Worm (Caenorhabditis elegans) whole organism, young adult: ENCODE data around the gene frpr-8.
A peak's percentile ranks its signal among the peaks of the same experiment; 100 is the strongest.

Source experiments
- F10E7.11 ChIP-seq: sonication (generic microtip); optimal IDR thresholded peaks from 2 replicates; lab custom pipeline; 2017; ENCODE audit warnings: mild to moderate bottlenecking, missing genetic modification characterization, moderate library complexity, missing compliant biosample characterization
- F37B4.10 ChIP-seq: fragments of 200-800 bp; sonication (Bioruptor generic); IDR thresholded peaks from 2 replicates; pipeline ENCODE4 v1.3.6; 2022; ENCODE audit warnings: missing genetic modification characterization, missing compliant biosample characterization
- F39B2.1 ChIP-seq: fragments of 200-800 bp; sonication (Bioruptor generic); IDR thresholded peaks from 2 replicates; pipeline ENCODE4 v1.3.6; 2022; ENCODE audit warnings: missing genetic modification reagents, missing genetic modification characterization, missing compliant biosample characterization
- F49E8.2 ChIP-seq: sonication (generic microtip); optimal IDR thresholded peaks from 3 replicates; lab custom pipeline; 2017; ENCODE audit warnings: missing genetic modification characterization, mild to moderate bottlenecking, missing compliant biosample characterization, antibody characterized with exemption, moderate library complexity; ENCODE audit not compliant: insufficient read depth
- F52B5.7 ChIP-seq: sonication (generic microtip); optimal IDR thresholded peaks from 2 replicates; lab custom pipeline; 2016; ENCODE audit warnings: mild to moderate bottlenecking, missing genetic modification characterization, missing compliant biosample characterization
- F55B11.4 ChIP-seq: sonication (generic microtip); optimal IDR thresholded peaks from 2 replicates; lab custom pipeline; 2016; ENCODE audit warnings: missing compliant biosample characterization, missing genetic modification characterization, borderline replicate concordance; ENCODE audit not compliant: insufficient read depth
- T26A5.8 ChIP-seq: sonication (generic microtip); optimal IDR thresholded peaks from 2 replicates; lab custom pipeline; 2016; ENCODE audit warnings: missing genetic modification characterization, missing compliant biosample characterization
- Y67H2A.10 ChIP-seq: fragments of 200-800 bp; sonication (Bioruptor generic); conservative IDR thresholded peaks from 2 replicates; pipeline ENCODE4 v1.3.6; 2022; ENCODE audit warnings: missing genetic modification reagents, missing genetic modification characterization, missing compliant biosample characterization
- Y79H2A.3 ChIP-seq: fragments of 200-800 bp; sonication (Bioruptor generic); conservative IDR thresholded peaks from 2 replicates; pipeline ENCODE4 v1.3.6; 2022; ENCODE audit warnings: missing genetic modification reagents, missing genetic modification characterization, missing compliant biosample characterization
- ZK185.1 ChIP-seq: sonication (generic microtip); optimal IDR thresholded peaks from 2 replicates; lab custom pipeline; 2016; ENCODE audit warnings: mild to moderate bottlenecking, missing genetic modification characterization, missing compliant biosample characterization; ENCODE audit not compliant: poor library complexity, severe bottlenecking
- atf-7 ChIP-seq: sonication (generic microtip); optimal IDR thresholded peaks from 2 replicates; lab custom pipeline; 2017; ENCODE audit warnings: mild to moderate bottlenecking, missing genetic modification characterization, missing compliant biosample characterization
- cebp-1 ChIP-seq, 2 experiments: fragments of 200-800 bp in 1 of 2; sonication (Bioruptor generic) in 1 of 2; sonication (generic microtip) in 1 of 2; IDR thresholded peaks in 1 of 2; optimal IDR thresholded peaks in 1 of 2; 2 replicates each; pipeline versions ENCODE4 v1.3.6 to Lab custom; 2017 to 2022; ENCODE audit warnings: missing compliant biosample characterization in 2 of 2, missing genetic modification characterization in 2 of 2, mild to moderate bottlenecking in 1 of 2, missing genetic modification reagents in 1 of 2, moderate library complexity in 1 of 2
- cebp-2 ChIP-seq: fragments of 200-800 bp; sonication (Bioruptor generic); IDR thresholded peaks from 2 replicates; pipeline ENCODE4 v1.3.6; 2022; ENCODE audit warnings: missing genetic modification characterization, missing compliant biosample characterization
- ceh-100 ChIP-seq: fragments of 200-800 bp; sonication (Bioruptor generic); IDR thresholded peaks from 2 replicates; pipeline ENCODE4 v1.3.6; 2022; ENCODE audit warnings: missing genetic modification reagents, missing genetic modification characterization, missing compliant biosample characterization
- ceh-27 ChIP-seq: fragments of 200-800 bp; sonication (Bioruptor generic); optimal IDR thresholded peaks from 2 replicates; lab custom pipeline; 2018; ENCODE audit warnings: mild to moderate bottlenecking, missing genetic modification characterization, moderate library complexity, missing compliant biosample characterization
- ceh-40 ChIP-seq: fragments of 200-800 bp; sonication (Bioruptor generic); IDR thresholded peaks from 2 replicates; pipeline ENCODE4 v1.3.6; 2022; ENCODE audit warnings: missing genetic modification characterization, missing compliant biosample characterization
- fkh-3 ChIP-seq: sonication (generic microtip); optimal IDR thresholded peaks from 2 replicates; lab custom pipeline; 2016; ENCODE audit warnings: mild to moderate bottlenecking, missing genetic modification characterization, missing compliant biosample characterization
- lag-1 ChIP-seq: fragments of 200-800 bp; sonication (Bioruptor generic); IDR thresholded peaks from 2 replicates; pipeline ENCODE4 v1.3.6; 2022; ENCODE audit warnings: missing genetic modification reagents, missing genetic modification characterization, missing compliant biosample characterization
- let-526 ChIP-seq: fragments of 200-800 bp; sonication (Bioruptor generic); IDR thresholded peaks from 2 replicates; pipeline ENCODE4 v1.3.6; 2022; ENCODE audit warnings: missing genetic modification reagents, missing genetic modification characterization, missing compliant biosample characterization
- lin-35 ChIP-seq, 3 experiments: fragments of 150-350 bp in 2 of 3; sonication (generic microtip) in 1 of 3; optimal IDR thresholded peaks; 2 replicates each; lab custom pipeline; 2014 to 2018; ENCODE audit warnings: missing biosample characterization in 3 of 3, missing genetic modification characterization in 3 of 3, missing genetic modification reagents in 3 of 3
- lin-54 ChIP-seq: fragments of 200-800 bp; sonication (Bioruptor generic); optimal IDR thresholded peaks from 2 replicates; lab custom pipeline; 2018; ENCODE audit warnings: mild to moderate bottlenecking, missing genetic modification characterization, missing compliant biosample characterization
- lir-1 ChIP-seq: fragments of 200-800 bp; sonication (Bioruptor generic); conservative IDR thresholded peaks from 2 replicates; pipeline ENCODE4 v1.3.6; 2022; ENCODE audit warnings: missing genetic modification reagents, missing genetic modification characterization, missing compliant biosample characterization
- lsl-1 ChIP-seq: fragments of 200-800 bp; sonication (Bioruptor generic); optimal IDR thresholded peaks from 2 replicates; lab custom pipeline; 2018; ENCODE audit warnings: mild to moderate bottlenecking, missing genetic modification characterization, moderate library complexity, missing compliant biosample characterization
- madf-3 ChIP-seq: fragments of 200-800 bp; sonication (Bioruptor generic); IDR thresholded peaks from 2 replicates; pipeline ENCODE4 v1.3.6; 2022; ENCODE audit warnings: missing genetic modification reagents, missing genetic modification characterization, missing compliant biosample characterization
- madf-6 ChIP-seq: fragments of 200-800 bp; sonication (Bioruptor generic); IDR thresholded peaks from 2 replicates; pipeline ENCODE4 v1.3.6; 2022; ENCODE audit warnings: missing genetic modification reagents, missing genetic modification characterization, missing compliant biosample characterization
- mel-28 ChIP-seq: sonication (generic microtip); optimal IDR thresholded peaks from 2 replicates; lab custom pipeline; 2016; ENCODE audit warnings: borderline replicate concordance, mild to moderate bottlenecking, missing genetic modification characterization, missing compliant biosample characterization
- mes-4 ChIP-seq: sonication (generic microtip); optimal IDR thresholded peaks from 2 replicates; lab custom pipeline; 2016; ENCODE audit warnings: missing genotype, missing genetic modification characterization, missing compliant biosample characterization
- nfyb-1 ChIP-seq: fragments of 200-800 bp; sonication (Bioruptor generic); IDR thresholded peaks from 2 replicates; pipeline ENCODE4 v1.3.6; 2022; ENCODE audit warnings: missing genetic modification reagents, missing genetic modification characterization, missing compliant biosample characterization
- nhr-120 ChIP-seq: fragments of 200-800 bp; sonication (Bioruptor generic); IDR thresholded peaks from 2 replicates; pipeline ENCODE4 v1.3.6; 2022; ENCODE audit warnings: missing genetic modification characterization, missing compliant biosample characterization
- nhr-80 ChIP-seq: sonication (generic microtip); optimal IDR thresholded peaks from 2 replicates; lab custom pipeline; 2016; ENCODE audit warnings: missing genetic modification characterization, missing compliant biosample characterization
- pbrm-1 ChIP-seq: fragments of 200-800 bp; sonication (Bioruptor generic); IDR thresholded peaks from 2 replicates; pipeline ENCODE4 v1.3.6; 2022; ENCODE audit warnings: missing genetic modification reagents, missing genetic modification characterization, missing compliant biosample characterization
- rpc-1 ChIP-seq, 2 experiments: fragments of 150-350 bp in 1 of 2; sonication (generic microtip) in 1 of 2; optimal IDR thresholded peaks; 2 replicates each; lab custom pipeline; 2014 to 2018; ENCODE audit warnings: missing biosample characterization in 1 of 2, missing genetic modification characterization in 1 of 2, missing genetic modification reagents in 1 of 2, missing genotype in 1 of 2
- snpc-3.4 ChIP-seq: sonication (generic microtip); optimal IDR thresholded peaks from 2 replicates; lab custom pipeline; 2017; ENCODE audit warnings: missing genetic modification characterization, mild to moderate bottlenecking, missing compliant biosample characterization, antibody characterized with exemption, moderate library complexity, missing genotype, missing genetic modification reagents
- tbp1 ChIP-seq: fragments of 200-800 bp; sonication (Bioruptor generic); optimal IDR thresholded peaks from 2 replicates; lab custom pipeline; 2018; ENCODE audit warnings: mild to moderate bottlenecking, missing genetic modification characterization, missing compliant biosample characterization
- unc-62 ChIP-seq: fragments of 150-350 bp; optimal IDR thresholded peaks from 2 replicates; lab custom pipeline; 2014; ENCODE audit warnings: missing biosample characterization, missing genetic modification reagents, missing genetic modification characterization
- ztf-18 ChIP-seq: sonication (generic microtip); optimal IDR thresholded peaks from 2 replicates; lab custom pipeline; 2016; ENCODE audit warnings: missing genotype, mild to moderate bottlenecking, missing genetic modification characterization, missing compliant biosample characterization
- ztf-25 ChIP-seq: fragments of 200-800 bp; sonication (Bioruptor generic); IDR thresholded peaks from 2 replicates; pipeline ENCODE4 v1.3.6; 2022; ENCODE audit warnings: missing genetic modification reagents, missing genetic modification characterization, missing compliant biosample characterization

frpr-8 gene

DNA sequence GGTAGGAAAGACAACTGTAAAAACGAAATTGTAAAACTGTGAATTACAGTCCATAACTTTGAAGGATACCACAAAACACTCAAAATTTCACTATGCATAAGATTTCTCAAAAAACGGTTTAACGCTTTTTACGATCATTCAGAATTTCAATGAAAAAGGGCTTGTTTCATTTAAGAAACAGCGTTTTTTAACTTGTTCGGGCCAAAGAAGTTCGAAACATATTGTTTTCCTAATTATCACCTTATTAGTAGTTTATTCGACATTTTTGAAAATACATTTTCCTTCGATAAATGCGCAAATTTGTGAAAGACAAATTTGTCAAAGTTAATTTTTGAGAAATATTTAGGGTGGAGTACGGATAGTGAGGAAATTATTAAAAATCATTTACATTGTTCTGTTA lies 7.2 kb downstream of the frpr-8 start:
- no peak for TF ChIP-seq lir-1 (GFP tag; lab: Robert Waterston, UW)

DNA sequence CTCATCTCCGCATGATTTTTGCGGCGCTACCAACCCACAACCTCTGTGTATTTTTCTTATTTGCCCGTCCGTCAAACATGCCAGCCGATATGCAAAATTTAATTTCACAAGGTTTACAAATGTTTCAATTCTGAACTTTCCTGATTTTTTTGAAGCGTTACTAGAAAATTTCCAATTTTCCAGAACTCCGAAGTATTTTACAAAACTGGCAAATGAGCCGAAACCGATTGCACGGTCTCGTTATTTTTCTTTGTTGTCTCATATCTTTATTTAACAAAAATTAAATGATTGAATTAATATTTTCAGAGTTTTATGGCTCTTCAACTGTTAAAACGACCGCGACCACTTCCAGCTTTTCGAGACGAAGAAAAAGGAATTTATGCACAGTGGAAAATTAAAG lies 10.4 kb downstream of the frpr-8 start, which contains the start of gene F53A9.3:
Gene F53A9.3, plus strand, starts transcription at position 301 of the 400 bp plus-strand sequence.
- TF ChIP-seq rpc-1 (optimal IDR thresholded peaks at IDR 0.05; lab: Kevin White, UChicago) (no peak), rpc-1 (tag; optimal IDR thresholded peaks at IDR 0.05; lab: Kevin White, UChicago) (no peak), ceh-100 (GFP tag; lab: Robert Waterston, UW) (no peak), ceh-40 (GFP tag; lab: Robert Waterston, UW) (no peak), Y67H2A.10 (GFP tag; lab: Robert Waterston, UW) (no peak), atf-7 (tag; lab: Kevin White, UChicago) (no peak), F52B5.7 (tag; lab: Kevin White, UChicago) (no peak)

DNA sequence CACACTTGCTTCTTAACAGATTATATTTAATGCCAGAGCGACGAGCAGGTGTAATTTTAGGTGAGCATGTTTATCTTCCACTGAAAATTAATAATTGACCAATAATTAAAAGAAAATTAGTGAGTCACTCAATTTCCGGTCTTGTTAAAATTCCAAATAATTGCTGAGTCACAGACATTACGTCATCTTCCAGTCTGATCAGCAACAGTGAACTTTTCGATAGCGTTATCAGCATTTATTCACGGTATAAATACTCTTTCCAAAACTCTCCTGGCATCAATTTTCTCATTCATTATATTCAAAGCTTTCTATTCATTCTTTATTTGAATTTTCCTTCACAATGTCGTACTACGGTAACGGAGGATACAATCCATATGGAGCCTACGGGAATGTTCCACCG lies 11.8 kb downstream of the frpr-8 start, which contains the start of gene kreg-1:
Gene kreg-1, plus strand, starts transcription at position 341 of the 400 bp plus-strand sequence.
- TF ChIP-seq ceh-27 (GFP tag; lab: Kevin White, UChicago): no peak
- no peak for TF ChIP-seq snpc-3.4 (tag; lab: Kevin White, UChicago)
- TF ChIP-seq nfyb-1 (GFP tag; lab: Robert Waterston, UW): no peak
- no peak for TF ChIP-seq tbp1 (GFP tag; lab: Kevin White, UChicago)
- TF ChIP-seq F39B2.1 (GFP tag; lab: Robert Waterston, UW): no peak
- TF ChIP-seq ZK185.1 (tag; lab: Kevin White, UChicago): no peak
- no peak for TF ChIP-seq F10E7.11 (tag; lab: Kevin White, UChicago)
- no peak for TF ChIP-seq lsl-1 (GFP tag; lab: Kevin White, UChicago)
- TF ChIP-seq pbrm-1 (GFP tag; lab: Robert Waterston, UW): no peak
- no peak for TF ChIP-seq ztf-25
- no peak for TF ChIP-seq lag-1 (GFP tag; lab: Robert Waterston, UW)

DNA sequence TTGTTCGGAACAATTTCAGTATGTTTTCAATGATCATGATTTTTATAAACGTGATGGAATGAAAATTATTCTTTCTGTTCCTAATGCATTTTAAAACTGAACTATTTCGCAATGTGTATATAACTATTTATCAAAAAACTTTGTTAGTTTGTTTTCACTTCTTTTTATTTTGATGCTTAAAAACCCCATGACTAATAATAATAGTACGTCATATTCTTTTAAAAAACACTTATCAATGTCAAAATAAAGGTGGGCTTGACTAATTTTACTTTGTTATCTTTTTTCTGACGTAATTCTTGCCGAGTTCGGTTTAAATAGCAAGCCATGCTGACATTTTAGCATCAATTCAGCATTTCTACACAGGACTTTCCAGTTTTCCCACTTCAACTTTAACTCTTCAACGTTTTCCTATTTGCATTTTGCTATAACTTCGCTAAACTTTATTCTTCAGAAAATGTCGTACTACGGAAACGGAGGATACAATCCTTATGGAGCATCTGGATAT lies 13.6 kb downstream of the frpr-8 start, which contains the start of gene F53A9.1:
Gene F53A9.1, plus strand, starts transcription at position 455 of the 505 bp plus-strand sequence.
- TF ChIP-seq lin-54 (GFP tag; lab: Kevin White, UChicago) (no peak), mes-4 (tag; lab: Kevin White, UChicago) (no peak), mel-28 (tag; lab: Kevin White, UChicago) (no peak), madf-3 (no peak), cebp-2 (no peak), F49E8.2 (tag; lab: Kevin White, UChicago) (no peak), pbrm-1 (GFP tag; lab: Robert Waterston, UW) (no peak), unc-62 (GFP tag; lab: Kevin White, UChicago) (peak; percentile 72), let-526 (GFP tag; lab: Robert Waterston, UW) (no peak)
- TF ChIP-seq, all 124 proteins: peak for 1

DNA sequence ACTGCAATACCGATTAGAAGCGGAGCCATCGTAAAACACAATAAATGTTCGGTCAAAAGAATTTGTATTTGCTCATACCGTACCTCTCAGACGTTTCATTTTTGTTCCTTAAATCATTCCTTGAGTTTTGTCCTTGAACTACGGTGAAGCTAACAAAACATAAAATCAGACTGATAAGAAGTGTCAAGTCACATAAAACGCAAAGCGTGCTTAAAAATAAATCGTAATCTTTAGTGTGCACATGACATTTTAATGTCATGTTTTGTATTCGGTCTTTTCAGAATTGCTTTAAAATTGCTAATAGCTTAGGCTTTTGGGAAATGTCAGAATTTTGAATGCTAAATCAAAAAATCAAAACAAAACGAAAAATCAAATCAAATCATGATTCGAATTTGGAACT lies 15.0 kb downstream of the frpr-8 start:
- TF ChIP-seq cebp-1 (GFP tag; IDR thresholded peaks at IDR 0.05; lab: Robert Waterston, UW) (no peak), cebp-1 (tag; optimal IDR thresholded peaks at IDR 0.05; lab: Kevin White, UChicago) (peak; percentile 25), atf-7 (tag; lab: Kevin White, UChicago) (no peak), nhr-80 (tag; lab: Kevin White, UChicago) (peak; percentile 72), F37B4.10 (GFP tag; lab: Robert Waterston, UW) (no peak), lin-35 (GFP tag; optimal IDR thresholded peaks at IDR 0.05; lab: Kevin White, UChicago) (no peak), fkh-3 (tag; lab: Kevin White, UChicago) (no peak), unc-62 (GFP tag; lab: Kevin White, UChicago) (peak; percentile 11), let-526 (GFP tag; lab: Robert Waterston, UW) (no peak), F39B2.1 (GFP tag; lab: Robert Waterston, UW) (no peak), T26A5.8 (tag; lab: Kevin White, UChicago) (no peak), tbp1 (GFP tag; lab: Kevin White, UChicago) (no peak), madf-6 (GFP tag; lab: Robert Waterston, UW) (no peak), lsl-1 (GFP tag; lab: Kevin White, UChicago) (no peak), F55B11.4 (tag; lab: Kevin White, UChicago) (no peak), ztf-18 (tag; lab: Kevin White, UChicago) (no peak), pbrm-1 (GFP tag; lab: Robert Waterston, UW) (no peak), Y79H2A.3 (GFP tag; lab: Robert Waterston, UW) (no peak), nhr-120 (GFP tag; lab: Robert Waterston, UW) (no peak), ceh-100 (GFP tag; lab: Robert Waterston, UW) (no peak)
